Worm (Caenorhabditis elegans) whole organism, early embryonic: ENCODE data around the gene T14B4.3.

Experiments
- ama-1 ChIP-seq: fragments of 150-350 bp; optimal IDR thresholded peaks from 2 replicates; lab custom pipeline; 2014
- ceh-36 ChIP-seq: sonication (generic microtip); optimal IDR thresholded peaks from 2 replicates; lab custom pipeline; 2016; ENCODE audit warnings: missing genetic modification characterization, inconsistent platforms, missing compliant biosample characterization
- hmbx-1 ChIP-seq: sonication (generic microtip); optimal IDR thresholded peaks from 2 replicates; lab custom pipeline; 2016; ENCODE audit warnings: mild to moderate bottlenecking, missing genetic modification characterization, missing compliant biosample characterization
- sea-1 ChIP-seq: fragments of 200-800 bp; sonication (Bioruptor generic); conservative IDR thresholded peaks from 2 replicates; pipeline ENCODE4 v1.3.6; 2022; ENCODE audit warnings: missing genetic modification characterization, missing compliant biosample characterization
- tbx-11 ChIP-seq: fragments of 200-800 bp; sonication (Bioruptor generic); IDR thresholded peaks from 2 replicates; pipeline ENCODE4 v1.3.6; 2022; ENCODE audit warnings: missing genetic modification characterization, missing compliant biosample characterization
- tbx-37 ChIP-seq: fragments of 200-800 bp; sonication (Bioruptor generic); conservative IDR thresholded peaks from 2 replicates; pipeline ENCODE4 v1.3.6; 2022; ENCODE audit warnings: missing genetic modification reagents, missing genetic modification characterization, missing compliant biosample characterization
- tra-4 ChIP-seq: sonication (generic microtip); optimal IDR thresholded peaks from 2 replicates; lab custom pipeline; 2017; ENCODE audit warnings: missing genetic modification characterization, missing compliant biosample characterization

DNA sequence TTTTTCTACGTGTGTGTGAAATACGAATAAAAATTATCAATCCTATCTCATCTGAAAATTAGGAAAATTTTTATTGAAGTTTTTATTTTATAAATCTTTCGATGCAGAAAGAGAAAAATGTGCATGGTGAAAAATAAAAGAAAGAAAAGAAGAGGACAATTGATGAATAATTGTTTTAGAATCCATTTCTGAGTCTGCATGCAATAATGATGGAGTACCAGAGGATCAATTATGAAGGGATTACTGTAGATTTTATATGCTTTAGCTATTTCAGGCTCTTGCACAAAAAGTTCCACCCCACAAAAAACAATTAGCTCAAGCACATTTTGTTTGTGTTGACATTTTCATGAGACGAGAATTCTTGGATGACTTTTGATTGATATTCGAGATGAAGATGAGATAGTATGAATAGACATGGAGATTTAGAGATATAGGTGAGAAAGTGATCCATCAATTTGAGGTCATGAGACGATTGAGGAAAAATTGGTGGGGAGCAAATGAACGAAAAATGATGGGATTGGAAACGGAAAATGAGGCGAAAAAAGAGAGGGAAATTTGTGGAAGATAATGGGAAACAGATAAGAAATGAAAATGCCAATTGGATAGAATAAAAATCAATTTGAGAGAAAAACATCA is 29.0 kb upstream of the T14B4.3 start, which contains the start of gene rpy-1:
- no peak for TF ChIP-seq ama-1 (lab: Kevin White, UChicago)
- TF ChIP-seq sea-1 (GFP tag; lab: Robert Waterston, UW), result no peak
- no peak for TF ChIP-seq tbx-11 (GFP tag; lab: Robert Waterston, UW)
- no peak for TF ChIP-seq ceh-36 (tag; lab: Kevin White, UChicago)
- no peak for TF ChIP-seq hmbx-1
- no peak for TF ChIP-seq tbx-37 (GFP tag; lab: Robert Waterston, UW)
- TF ChIP-seq tra-4 (tag; lab: Kevin White, UChicago), result no peak
